Fruit fly (Drosophila melanogaster) whole organism, pupa: ENCODE results near the gene Ndae1.

ENCODE experiments used
- CG14655 ChIP-seq: fragments of 200-800 bp; sonication (Bioruptor generic); optimal IDR thresholded peaks from 3 replicates; lab custom pipeline; 2017; ENCODE audit warnings: mild to moderate bottlenecking, missing biosample characterization, missing genetic modification reagents, missing genetic modification characterization
- CG15710 ChIP-seq: fragments of 200-800 bp; sonication (Bioruptor generic); optimal IDR thresholded peaks from 2 replicates; lab custom pipeline; 2018; ENCODE audit warnings: missing biosample characterization, mild to moderate bottlenecking, missing genetic modification characterization, moderate library complexity
- CG17806 ChIP-seq: fragments of 200-800 bp; sonication (Bioruptor generic); optimal IDR thresholded peaks from 2 replicates; lab custom pipeline; 2018; ENCODE audit warnings: missing biosample characterization, mild to moderate bottlenecking, missing genetic modification characterization, moderate library complexity
- EcR ChIP-seq: fragments of 200-800 bp; sonication (Bioruptor generic); optimal IDR thresholded peaks from 3 replicates; lab custom pipeline; 2019; ENCODE audit warnings: missing biosample characterization, missing genetic modification characterization, mild to moderate bottlenecking, moderate library complexity, missing genetic modification reagents
- Snoo ChIP-seq: fragments of 200-800 bp; sonication (Bioruptor generic); optimal IDR thresholded peaks from 3 replicates; lab custom pipeline; 2017; ENCODE audit warnings: missing biosample characterization, mild to moderate bottlenecking, missing genetic modification characterization, inconsistent platforms
- gl ChIP-seq: fragments of 200-800 bp; sonication (Bioruptor generic); optimal IDR thresholded peaks from 2 replicates; lab custom pipeline; 2018; ENCODE audit warnings: missing biosample characterization, mild to moderate bottlenecking, missing genetic modification characterization

dm6 chr2L:7215657-7216056 lies 33.5 kb downstream of the Ndae1 start:
- no peak for TF ChIP-seq CG15710 (tag; lab: Kevin White, UChicago)
- TF ChIP-seq CG14655 = no peak
- no peak for TF ChIP-seq CG17806 (tag; lab: Kevin White, UChicago)
- no peak for TF ChIP-seq gl (tag; lab: Kevin White, UChicago)
- TF ChIP-seq Snoo (tag; lab: Kevin White, UChicago) = no peak
- no peak for TF ChIP-seq EcR (GFP tag; lab: Kevin White, UChicago)
